Fruit fly (Drosophila melanogaster) S2 (cell line): ENCODE measurements around the gene CG8541.

ENCODE experiments used
- CG8478 ChIP-seq: fragments of >200 bp; optimal IDR thresholded peaks from 2 replicates; lab custom pipeline; 2018
- CTCF ChIP-seq, 2 experiments: fragments of >200 bp; optimal IDR thresholded peaks; 2 replicates each; lab custom pipeline; 2018

CG8541 gene

DNA sequence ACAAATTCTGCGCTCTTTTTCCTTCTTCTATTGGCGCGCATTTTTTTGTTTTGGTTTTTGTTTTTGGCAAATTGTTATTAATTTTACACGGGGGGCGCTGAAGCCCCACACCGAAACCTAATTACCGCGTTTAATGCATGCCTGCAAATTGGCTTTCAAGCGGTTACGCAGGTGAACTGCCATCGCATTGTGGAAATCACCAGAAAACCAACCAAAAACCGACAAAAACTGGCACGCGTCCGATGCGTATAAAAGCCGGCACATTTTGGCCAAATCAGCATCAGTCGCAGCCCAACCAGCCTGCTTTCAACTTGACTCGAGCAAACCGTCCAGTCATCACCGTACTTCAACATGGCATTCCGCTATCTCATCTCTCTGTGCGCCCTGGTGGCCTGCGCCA lies at the start of gene CG8541:
CG8541 (plus strand) TSS at position 301 of the 400 bp plus-strand sequence.
- TF ChIP-seq CG8478 (lab: Kevin White, UChicago) (no peak), CTCF (optimal IDR thresholded peaks at IDR 0.05; lab: Kevin White, UChicago) (no peak)

DNA sequence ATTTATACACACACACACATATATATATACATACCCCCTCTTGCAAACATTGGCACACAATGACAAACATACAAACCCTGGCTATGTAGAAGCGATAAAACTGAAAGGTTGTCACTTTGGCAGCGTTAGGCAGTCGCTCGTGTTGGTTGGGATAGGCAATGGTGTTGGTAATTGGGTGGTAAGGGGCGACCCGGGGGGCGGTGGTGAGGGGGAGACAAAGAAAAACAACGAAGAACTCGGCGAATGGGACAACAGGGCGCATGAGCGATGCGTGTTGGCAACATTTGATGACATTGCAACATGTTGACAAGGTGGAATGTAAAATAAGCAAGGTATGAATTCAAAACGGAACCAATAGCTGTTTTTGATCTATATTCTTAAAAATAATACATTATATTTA lies 48.8 kb upstream of the CG8541 start:
- TF ChIP-seq CG8478 (lab: Kevin White, UChicago): no peak
- no peak for TF ChIP-seq CTCF (optimal IDR thresholded peaks at IDR 0.05; lab: Kevin White, UChicago)

DNA sequence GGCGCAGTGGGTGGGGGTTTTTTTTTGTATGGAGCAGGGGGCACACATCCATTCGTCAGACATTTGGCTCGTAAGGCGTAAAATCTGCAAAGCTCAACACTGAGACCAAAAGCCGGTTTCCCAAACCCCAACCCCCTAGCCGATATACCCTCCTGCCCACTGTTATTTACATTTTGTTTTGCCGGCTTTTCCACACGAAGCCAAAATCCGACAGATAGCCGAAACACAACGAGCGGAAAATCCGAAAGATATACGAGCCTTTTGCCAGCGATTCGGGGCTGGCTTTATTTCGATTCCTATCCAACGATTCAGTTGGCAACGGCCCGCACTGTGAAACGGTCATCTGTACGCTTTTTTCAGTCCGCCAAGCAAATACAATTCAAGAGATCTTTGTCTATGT lies 47.8 kb upstream of the CG8541 start, which contains the start of gene CG42458:
CG42458 (plus strand) TSS at position 311 of the 400 bp plus-strand sequence.
- TF ChIP-seq CG8478 (lab: Kevin White, UChicago) (no peak), CTCF (optimal IDR thresholded peaks at IDR 0.05; lab: Kevin White, UChicago) (no peak)

DNA sequence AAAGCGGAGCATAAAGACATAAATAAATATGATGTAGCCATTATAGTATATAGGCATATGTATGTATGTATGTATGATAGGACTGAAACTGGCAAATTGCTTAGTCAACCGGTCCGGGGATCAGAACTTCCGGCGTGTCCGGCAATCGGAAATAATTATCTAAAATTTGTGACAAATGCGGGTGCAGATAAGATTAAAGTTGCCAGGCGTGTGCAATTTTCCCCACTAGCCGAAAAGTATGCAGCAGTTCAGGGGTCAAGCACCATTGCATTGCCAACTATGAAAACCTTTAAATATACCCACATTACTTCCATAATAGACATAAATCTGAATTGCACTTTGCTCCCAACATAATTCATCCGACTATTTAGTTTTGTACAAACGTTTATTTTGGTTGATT lies 39.1 kb upstream of the CG8541 start:
- TF ChIP-seq CTCF (optimal IDR thresholded peaks at IDR 0.05; lab: Kevin White, UChicago) (no peak), CG8478 (lab: Kevin White, UChicago) (no peak)

DNA sequence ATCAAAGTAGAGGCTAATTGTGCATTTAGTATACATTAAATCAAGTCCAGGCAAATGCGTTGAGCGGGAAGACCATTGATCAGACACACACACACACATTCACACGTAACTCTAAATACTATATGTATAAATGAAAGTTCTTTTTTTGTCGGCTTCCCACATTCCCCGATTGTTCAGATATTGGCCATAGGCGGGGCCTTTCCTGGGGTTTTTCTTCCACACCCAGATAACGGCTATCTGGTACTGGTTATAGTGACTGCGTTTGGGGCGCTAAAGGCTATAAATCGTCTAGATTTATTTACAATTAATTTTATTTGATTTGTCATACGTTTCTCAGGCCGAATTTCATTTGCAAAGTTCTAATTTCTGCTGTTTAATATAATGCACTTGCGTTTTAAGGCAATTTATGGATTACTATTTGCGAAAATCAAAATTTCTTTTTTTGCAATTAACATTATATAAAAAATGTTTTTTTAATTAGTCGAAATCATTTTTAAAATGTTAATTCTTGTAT lies 38.5 kb upstream of the CG8541 start:
- TF ChIP-seq CTCF (optimal IDR thresholded peaks at IDR 0.05; lab: Kevin White, UChicago) (no peak), CG8478 (lab: Kevin White, UChicago) (no peak)

DNA sequence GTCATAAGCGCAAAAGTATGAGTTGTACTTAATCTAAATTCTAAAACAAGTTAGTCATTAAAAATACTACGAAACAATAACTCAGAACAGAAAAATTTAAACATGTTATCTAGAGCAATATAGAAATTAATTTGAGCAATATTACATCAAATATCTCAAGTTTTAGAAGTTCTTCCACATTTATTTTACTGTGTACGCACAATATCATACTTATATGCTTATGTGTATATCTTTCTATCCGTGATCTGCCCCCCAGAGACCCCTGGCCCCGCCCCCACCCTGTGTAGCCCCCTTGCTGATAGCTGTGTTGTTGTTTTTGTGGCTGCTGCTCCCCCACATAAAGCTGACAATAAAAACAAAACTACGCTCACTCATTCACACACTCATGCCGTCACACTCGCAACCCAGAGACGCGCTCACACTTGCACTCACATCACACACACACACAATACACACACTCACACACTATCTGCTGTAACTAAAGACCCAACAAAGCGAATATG lies 38.0 kb upstream of the CG8541 start:
- TF ChIP-seq CG8478 (lab: Kevin White, UChicago) (no peak), CTCF (optimal IDR thresholded peaks at IDR 0.05; lab: Kevin White, UChicago) (no peak)

- TF ChIP-seq CG8478 (lab: Kevin White, UChicago) (no peak), CTCF (optimal IDR thresholded peaks at IDR 0.05; lab: Kevin White, UChicago) (no peak)
Observed at dm6 chr3L:7434198-7434597, 37.2 kb upstream of the CG8541 start.

DNA sequence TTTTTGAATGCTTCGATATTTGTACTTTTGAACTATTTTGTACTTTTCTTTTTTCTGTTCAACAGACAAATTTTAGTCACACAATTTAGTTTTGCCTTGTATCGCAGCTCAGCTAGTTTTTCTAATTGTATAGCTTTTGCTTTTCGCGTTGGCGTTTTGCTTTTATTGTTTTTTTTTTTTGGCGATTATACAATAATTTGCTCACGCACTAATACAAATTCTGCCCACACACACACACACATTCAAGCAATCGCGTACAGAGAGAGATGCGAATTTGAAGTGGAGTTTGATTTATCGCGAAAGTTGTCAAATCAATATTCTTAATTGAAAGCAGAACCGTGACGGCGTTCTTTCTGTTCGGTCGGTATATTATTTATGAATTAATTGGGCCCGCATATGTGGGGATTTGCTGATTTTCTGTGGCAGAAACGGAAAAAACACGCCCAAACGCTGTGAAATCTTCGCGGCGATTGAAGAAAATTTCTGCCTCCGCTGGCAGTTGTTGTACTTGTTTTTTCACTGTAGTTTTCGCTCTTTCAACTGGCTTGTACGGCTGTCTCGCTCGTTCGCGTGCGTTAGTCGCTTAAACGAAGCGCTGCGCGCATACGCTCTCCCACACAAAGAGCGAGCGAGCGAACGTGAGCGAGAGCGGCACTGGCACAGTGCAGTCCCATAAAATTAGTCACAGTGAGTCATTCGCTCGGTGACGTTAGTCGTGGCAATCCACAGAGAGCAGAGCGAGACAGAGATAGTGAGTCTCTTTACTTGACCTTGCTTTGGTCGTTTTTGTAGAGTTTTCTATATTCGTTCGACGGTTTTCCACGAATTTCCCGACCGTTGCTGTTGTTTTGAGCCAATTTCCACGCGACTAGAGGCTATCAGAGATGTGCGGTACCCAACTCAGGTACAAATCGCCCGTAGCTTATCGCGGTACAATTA lies 36.4 kb upstream of the CG8541 start, which contains the start of gene Rac2:
Rac2 (minus strand) TSS at position 476 of the 939 bp plus-strand sequence.
- no peak for TF ChIP-seq CTCF (optimal IDR thresholded peaks at IDR 0.05; lab: Kevin White, UChicago)
- TF ChIP-seq CG8478 (lab: Kevin White, UChicago): no peak

DNA sequence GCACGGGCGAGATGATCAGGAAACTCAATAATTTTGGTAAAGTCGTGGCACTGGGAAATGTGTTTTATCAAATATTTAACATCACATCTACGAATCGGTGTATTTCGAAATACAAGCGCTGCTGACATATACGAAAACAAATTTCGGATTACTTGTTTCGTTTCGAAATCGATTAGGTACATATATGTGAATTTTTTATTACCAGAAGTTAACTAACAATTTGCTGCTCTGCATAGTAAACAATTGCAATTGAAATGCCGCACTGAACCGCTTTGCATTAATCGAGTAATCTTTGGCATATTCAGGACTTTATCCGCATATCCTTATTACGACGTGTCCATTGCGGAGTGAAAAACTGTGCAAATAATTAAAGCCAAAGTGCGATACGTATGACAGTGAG lies 34.0 kb upstream of the CG8541 start, which contains the start of gene CG14835:
CG14835 (minus strand) TSS at position 101 of the 400 bp plus-strand sequence.
- no peak for TF ChIP-seq CTCF (optimal IDR thresholded peaks at IDR 0.05; lab: Kevin White, UChicago)
- TF ChIP-seq CG8478 (lab: Kevin White, UChicago): no peak

- TF ChIP-seq CTCF (optimal IDR thresholded peaks at IDR 0.05; lab: Kevin White, UChicago): no peak
- no peak for TF ChIP-seq CG8478 (lab: Kevin White, UChicago)
Observed at dm6 chr3L:7439305-7439704, 32.1 kb upstream of the CG8541 start, which contains the start of gene sphinx1. TSS of gene sphinx1 (minus strand) at chr3L:7439405.

DNA sequence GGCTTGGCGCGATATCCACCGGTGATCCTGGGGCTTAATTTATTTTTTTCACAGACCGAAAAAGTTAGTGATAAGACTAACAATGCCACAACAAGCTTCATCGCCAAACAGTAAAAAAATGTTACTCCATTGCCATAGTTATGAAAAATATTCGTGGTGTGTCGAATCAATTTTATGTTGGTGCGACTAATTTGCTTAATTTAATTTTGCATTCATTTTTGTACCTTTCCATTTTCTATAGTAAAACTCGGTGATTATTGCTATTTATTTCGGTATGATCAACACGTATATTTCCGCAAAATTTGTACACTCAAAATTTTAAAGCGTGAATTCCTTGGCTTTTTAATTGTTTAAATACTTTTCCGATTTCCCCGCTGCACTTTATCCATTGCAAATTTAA lies 30.7 kb upstream of the CG8541 start, which contains the start of gene sphinx2:
sphinx2 (minus strand) TSS at position 101 of the 400 bp plus-strand sequence.
- no peak for TF ChIP-seq CTCF (optimal IDR thresholded peaks at IDR 0.05; lab: Kevin White, UChicago)
- TF ChIP-seq CG8478 (lab: Kevin White, UChicago): no peak

- no peak for TF ChIP-seq CTCF (optimal IDR thresholded peaks at IDR 0.05; lab: Kevin White, UChicago)
Observed at dm6 chr3L:7449097-7449496, 22.3 kb upstream of the CG8541 start.

DNA sequence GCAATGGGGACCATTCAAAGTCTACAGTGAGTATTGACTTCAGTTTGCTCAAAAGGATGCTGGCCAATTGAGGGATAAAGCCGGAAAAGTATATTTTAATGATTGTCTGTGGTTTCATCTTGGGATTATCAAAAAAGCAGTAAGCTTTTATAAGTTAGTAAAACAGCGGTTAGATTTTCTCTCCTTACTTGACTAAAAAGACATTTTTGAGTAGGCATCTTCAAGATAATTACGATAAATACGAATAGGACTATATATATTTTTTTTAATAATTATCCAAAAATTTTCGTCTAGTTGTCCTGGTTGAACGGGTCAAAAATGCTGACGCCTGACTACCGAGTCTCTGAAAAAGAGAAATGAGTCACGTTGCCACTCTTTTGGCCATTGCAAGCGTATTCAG lies 20.8 kb upstream of the CG8541 start, which contains the start of gene CG33278:
CG33278 (plus strand) TSS at position 301 of the 400 bp plus-strand sequence.
- TF ChIP-seq CTCF (optimal IDR thresholded peaks at IDR 0.05; lab: Kevin White, UChicago): no peak
- no peak for TF ChIP-seq CG8478 (lab: Kevin White, UChicago)

DNA sequence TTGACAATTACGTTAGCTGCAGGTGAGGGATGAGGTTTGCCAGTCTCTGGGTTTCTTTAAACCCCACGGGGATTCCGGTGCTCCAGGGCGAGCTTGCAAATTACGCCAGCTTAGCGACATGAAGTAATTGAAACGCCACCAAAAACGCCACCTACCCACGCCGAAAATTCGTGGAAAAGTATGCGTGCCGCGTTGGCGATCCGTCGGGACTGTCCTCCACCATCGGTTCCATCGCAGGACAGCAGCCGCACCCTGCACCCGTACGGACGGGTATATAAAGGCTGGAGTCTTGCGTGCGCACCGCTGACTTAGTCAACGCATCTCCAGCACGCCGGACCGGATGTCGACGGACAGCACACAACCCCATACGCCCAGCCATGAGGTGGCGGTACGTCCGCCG lies 15.5 kb upstream of the CG8541 start, which contains the start of gene ppk26:
ppk26 (plus strand) TSS at position 301 of the 400 bp plus-strand sequence.
- TF ChIP-seq CTCF (optimal IDR thresholded peaks at IDR 0.05; lab: Kevin White, UChicago): no peak
- TF ChIP-seq CG8478 (lab: Kevin White, UChicago): no peak

- TF ChIP-seq CG8478 (lab: Kevin White, UChicago) (no peak), CTCF (optimal IDR thresholded peaks at IDR 0.05; lab: Kevin White, UChicago) (no peak)
Observed at dm6 chr3L:7465209-7465608, 6.2 kb upstream of the CG8541 start, which contains the start of the genes CG42660, CG42661 and Tsp66A. TSS of gene CG42660 (plus strand) at chr3L:7465509. TSS of gene CG42661 (plus strand) at chr3L:7465509. TSS of gene Tsp66A (plus strand) at chr3L:7465509.
